Fruit fly (Drosophila melanogaster): ENCODE results near the gene smo.

smo gene

dm6 chr2L:299038-299437 is 21.7 kb downstream of the smo start:
- TF ChIP-seq sv (GFP tag; optimal IDR thresholded peaks at IDR 0.05) (no peak), Sp1 (GFP tag; optimal IDR thresholded peaks at IDR 0.05) (no peak), dsf (GFP tag; optimal IDR thresholded peaks at IDR 0.05; ENCODE audit: borderline replicate concordance) (no peak), pan (optimal IDR thresholded peaks at IDR 0.05) (no peak), OdsH (GFP tag; optimal IDR thresholded peaks at IDR 0.05) (no peak), ey (GFP tag; optimal IDR thresholded peaks at IDR 0.05) (no peak), tai (GFP tag; optimal IDR thresholded peaks at IDR 0.05) (no peak), h (GFP tag; optimal IDR thresholded peaks at IDR 0.05) (no peak), Dif (GFP tag; optimal IDR thresholded peaks at IDR 0.05; ENCODE audit: partially characterized antibody) (no peak), jim (GFP tag; optimal IDR thresholded peaks at IDR 0.05) (no peak), usp (GFP tag; optimal IDR thresholded peaks at IDR 0.05) (no peak), dl (GFP tag; optimal IDR thresholded peaks at IDR 0.05; ENCODE audit: insufficient read depth in 1 of 2, partially characterized antibody in 2 of 2) (no peak), foxo (GFP tag; optimal IDR thresholded peaks at IDR 0.05) (no peak), CG32264 (GFP tag; optimal IDR thresholded peaks at IDR 0.05) (no peak), HLH106 (tag; optimal IDR thresholded peaks at IDR 0.05) (no peak), fru (GFP tag; optimal IDR thresholded peaks at IDR 0.05) (no peak), CG9705 (GFP tag; optimal IDR thresholded peaks at IDR 0.05) (no peak), Vsx2 (GFP tag; optimal IDR thresholded peaks at IDR 0.05; ENCODE audit: partially characterized antibody) (no peak), N (GFP tag; optimal IDR thresholded peaks at IDR 0.05) (no peak), Myc (optimal IDR thresholded peaks at IDR 0.05) (no peak)

dm6 chr2L:300006-300405 is 22.6 kb downstream of the smo start:
- TF ChIP-seq lola (GFP tag; optimal IDR thresholded peaks at IDR 0.05): no peak
- TF ChIP-seq fru (GFP tag; optimal IDR thresholded peaks at IDR 0.05): no peak
- no peak for TF ChIP-seq Abd-B (GFP tag; optimal IDR thresholded peaks at IDR 0.05)
- TF ChIP-seq sv (GFP tag; optimal IDR thresholded peaks at IDR 0.05): no peak
- TF ChIP-seq pan (optimal IDR thresholded peaks at IDR 0.05): no peak
- no peak for TF ChIP-seq Hr83 (GFP tag; optimal IDR thresholded peaks at IDR 0.05; ENCODE audit: poor library complexity, severe bottlenecking)

- TF ChIP-seq sage (GFP tag; optimal IDR thresholded peaks at IDR 0.05) (no peak), psq (GFP tag; optimal IDR thresholded peaks at IDR 0.05) (no peak), Mio (GFP tag; optimal IDR thresholded peaks at IDR 0.05) (no peak), Hr83 (GFP tag; optimal IDR thresholded peaks at IDR 0.05; ENCODE audit: poor library complexity, severe bottlenecking) (peak; percentile 57), br (GFP tag; optimal IDR thresholded peaks at IDR 0.05) (peak; percentile 56), fru (GFP tag; optimal IDR thresholded peaks at IDR 0.05) (no peak), h (GFP tag; optimal IDR thresholded peaks at IDR 0.05) (peak; percentile 70), dsf (GFP tag; optimal IDR thresholded peaks at IDR 0.05; ENCODE audit: borderline replicate concordance) (no peak), Rel (GFP tag; optimal IDR thresholded peaks at IDR 0.05) (no peak), Rel (tag; optimal IDR thresholded peaks at IDR 0.05) (peak; percentile 61)
Measured at dm6 chr2L:300877-301706, 23.7 kb downstream of the smo start.

- TF ChIP-seq Mio (GFP tag; optimal IDR thresholded peaks at IDR 0.05) (no peak), h (GFP tag; optimal IDR thresholded peaks at IDR 0.05) (no peak), dmrt93B (GFP tag; optimal IDR thresholded peaks at IDR 0.05) (no peak), Jra (GFP tag; optimal IDR thresholded peaks at IDR 0.05) (no peak), sv (GFP tag; optimal IDR thresholded peaks at IDR 0.05) (no peak), N (GFP tag; optimal IDR thresholded peaks at IDR 0.05) (no peak), sage (GFP tag; optimal IDR thresholded peaks at IDR 0.05) (no peak), CG9705 (GFP tag; optimal IDR thresholded peaks at IDR 0.05) (no peak)
Measured at dm6 chr2L:303306-303962, 26.1 kb downstream of the smo start.

- no peak for TF ChIP-seq pan (optimal IDR thresholded peaks at IDR 0.05)
- TF ChIP-seq CG9705 (GFP tag; optimal IDR thresholded peaks at IDR 0.05): no peak
- no peak for TF ChIP-seq lola (GFP tag; optimal IDR thresholded peaks at IDR 0.05)
- no peak for TF ChIP-seq br (GFP tag; optimal IDR thresholded peaks at IDR 0.05)
- TF ChIP-seq tai (GFP tag; optimal IDR thresholded peaks at IDR 0.05): no peak
Measured at dm6 chr2L:305198-305597, 27.8 kb downstream of the smo start.
